Worm (Caenorhabditis elegans) whole organism, L4 larva: Measurements from ENCODE around the gene hrg-1.

ENCODE experiments used
- D1046.2 ChIP-seq: fragments of 200-800 bp; sonication (Bioruptor generic); IDR thresholded peaks from 2 replicates; pipeline ENCODE4 v1.3.6; 2022; ENCODE audit warnings: missing genetic modification characterization, missing compliant biosample characterization
- F10B5.3 ChIP-seq: sonication (generic microtip); optimal IDR thresholded peaks from 2 replicates; lab custom pipeline; 2016; ENCODE audit warnings: mild to moderate bottlenecking, missing genetic modification characterization, missing compliant biosample characterization
- F49E8.2 ChIP-seq: sonication (generic microtip); optimal IDR thresholded peaks from 2 replicates; lab custom pipeline; 2016; ENCODE audit warnings: missing compliant biosample characterization, mild to moderate bottlenecking, missing genetic modification characterization, borderline replicate concordance
- T20F7.1 ChIP-seq: fragments of 200-800 bp; sonication (Bioruptor generic); optimal IDR thresholded peaks from 2 replicates; lab custom pipeline; 2018; ENCODE audit warnings: mild to moderate bottlenecking, missing genetic modification characterization, missing compliant biosample characterization
- Y5F2A.4 ChIP-seq: fragments of 200-800 bp; sonication (Bioruptor generic); optimal IDR thresholded peaks from 2 replicates; lab custom pipeline; 2018; ENCODE audit warnings: mild to moderate bottlenecking, missing genetic modification characterization, missing compliant biosample characterization
- aha-1 ChIP-seq: fragments of 150-350 bp; peaks from one replicate; lab custom pipeline; 2014; ENCODE audit warnings: missing biosample characterization, missing genetic modification characterization
- aly-2 ChIP-seq: sonication (generic microtip); optimal IDR thresholded peaks from 2 replicates; lab custom pipeline; 2018; ENCODE audit warnings: missing biosample characterization, missing genetic modification characterization
- ces-1 ChIP-seq: fragments of 150-350 bp; sonication (generic microtip); optimal IDR thresholded peaks from 4 replicates; lab custom pipeline; 2014; ENCODE audit warnings: missing biosample characterization, missing genetic modification reagents, missing genetic modification characterization
- cey-2 ChIP-seq: sonication (generic microtip); optimal IDR thresholded peaks from 3 replicates; lab custom pipeline; 2017; ENCODE audit warnings: missing genetic modification characterization, mild to moderate bottlenecking, missing compliant biosample characterization, antibody characterized with exemption, borderline replicate concordance; ENCODE audit not compliant: insufficient read depth
- ctbp-1 ChIP-seq: fragments of 200-800 bp; sonication (Bioruptor generic); IDR thresholded peaks from 2 replicates; pipeline ENCODE4 v1.3.6; 2022; ENCODE audit warnings: missing genetic modification reagents, missing genetic modification characterization, missing compliant biosample characterization
- daf-12 ChIP-seq: fragments of 150-350 bp; optimal IDR thresholded peaks from 2 replicates; lab custom pipeline; 2014; ENCODE audit warnings: missing biosample characterization, missing genetic modification reagents, missing genetic modification characterization
- daf-19 ChIP-seq: fragments of 200-800 bp; sonication (Bioruptor generic); conservative IDR thresholded peaks from 2 replicates; pipeline ENCODE4 v1.3.6; 2022; ENCODE audit warnings: missing genetic modification characterization, missing compliant biosample characterization
- daf-8 ChIP-seq: fragments of 200-800 bp; sonication (Bioruptor generic); IDR thresholded peaks from 2 replicates; pipeline ENCODE4 v1.3.6; 2022; ENCODE audit warnings: missing genetic modification characterization, missing compliant biosample characterization
- dmd-6 ChIP-seq: fragments of 200-800 bp; sonication (Bioruptor generic); IDR thresholded peaks from 2 replicates; pipeline ENCODE4 v1.3.6; 2022; ENCODE audit warnings: missing genetic modification reagents, missing genetic modification characterization, missing compliant biosample characterization
- dmd-8 ChIP-seq: fragments of 200-800 bp; sonication (Bioruptor generic); IDR thresholded peaks from 2 replicates; pipeline ENCODE4 v1.3.6; 2022; ENCODE audit warnings: missing genetic modification characterization, missing compliant biosample characterization
- duxl-1 ChIP-seq: sonication (generic microtip); optimal IDR thresholded peaks from 2 replicates; lab custom pipeline; 2016; ENCODE audit warnings: mild to moderate bottlenecking, missing genetic modification characterization, moderate library complexity, missing compliant biosample characterization; ENCODE audit not compliant: poor library complexity
- dve-1 ChIP-seq: sonication (generic microtip); optimal IDR thresholded peaks from 2 replicates; lab custom pipeline; 2017; ENCODE audit warnings: antibody characterized with exemption, mild to moderate bottlenecking, missing genetic modification characterization, missing compliant biosample characterization; ENCODE audit not compliant: insufficient read depth
- egl-27 ChIP-seq: sonication (generic microtip); optimal IDR thresholded peaks from 3 replicates; lab custom pipeline; 2017; ENCODE audit warnings: missing biosample characterization, missing genetic modification reagents, missing genetic modification characterization
- egl-43 ChIP-seq: fragments of 200-800 bp; sonication (Bioruptor generic); IDR thresholded peaks from 2 replicates; pipeline ENCODE4 v1.3.6; 2022; ENCODE audit warnings: missing genetic modification reagents, missing genetic modification characterization, missing compliant biosample characterization
- hmg-1.1 ChIP-seq: fragments of 200-800 bp; sonication (Bioruptor generic); IDR thresholded peaks from 2 replicates; pipeline ENCODE4 v1.3.6; 2022; ENCODE audit warnings: missing genetic modification reagents, missing genetic modification characterization, missing compliant biosample characterization
- jun-1 ChIP-seq: fragments of 150-350 bp; optimal IDR thresholded peaks from 2 replicates; lab custom pipeline; 2014; ENCODE audit warnings: missing biosample characterization, missing genetic modification reagents, missing genetic modification characterization
- lim-7 ChIP-seq: fragments of 200-800 bp; sonication (Bioruptor generic); IDR thresholded peaks from 2 replicates; pipeline ENCODE4 v1.3.6; 2022; ENCODE audit warnings: missing genetic modification characterization, missing compliant biosample characterization
- lin-13 ChIP-seq: fragments of 150-350 bp; optimal IDR thresholded peaks from 2 replicates; lab custom pipeline; 2014; ENCODE audit warnings: missing biosample characterization, missing genetic modification reagents, missing genetic modification characterization
- lin-15B ChIP-seq: fragments of 150-350 bp; sonication (generic microtip); optimal IDR thresholded peaks from 3 replicates; lab custom pipeline; 2014; ENCODE audit warnings: missing biosample characterization, missing genetic modification characterization
- lin-38 ChIP-seq: fragments of 200-800 bp; sonication (Bioruptor generic); IDR thresholded peaks from 2 replicates; pipeline ENCODE4 v1.3.6; 2022; ENCODE audit warnings: missing genetic modification reagents, missing genetic modification characterization, missing compliant biosample characterization
- lsy-2 ChIP-seq, 2 experiments: fragments of 150-350 bp in 1 of 2; sonication (generic microtip) in 1 of 2; optimal IDR thresholded peaks; 2 replicates each; lab custom pipeline; 2014 to 2017; ENCODE audit warnings: missing biosample characterization in 2 of 2, missing genetic modification characterization in 2 of 2
- madf-9 ChIP-seq: fragments of 200-800 bp; sonication (Bioruptor generic); conservative IDR thresholded peaks from 2 replicates; pipeline ENCODE4 v1.3.6; 2022; ENCODE audit warnings: missing genetic modification reagents, missing genetic modification characterization, missing compliant biosample characterization
- mep-1 ChIP-seq: fragments of 150-350 bp; sonication (generic microtip); optimal IDR thresholded peaks from 3 replicates; lab custom pipeline; 2014; ENCODE audit warnings: missing biosample characterization, missing genetic modification characterization
- mes-2 ChIP-seq: sonication (generic microtip); optimal IDR thresholded peaks from 2 replicates; lab custom pipeline; 2016; ENCODE audit warnings: missing genotype, mild to moderate bottlenecking, missing genetic modification characterization, missing compliant biosample characterization; ENCODE audit not compliant: poor library complexity, severe bottlenecking
- nhr-10 ChIP-seq: fragments of 150-350 bp; optimal IDR thresholded peaks from 2 replicates; lab custom pipeline; 2014; ENCODE audit warnings: missing biosample characterization, missing genetic modification characterization
- nhr-102 ChIP-seq: sonication (generic microtip); optimal IDR thresholded peaks from 2 replicates; lab custom pipeline; 2016; ENCODE audit warnings: mild to moderate bottlenecking, missing genetic modification characterization, moderate library complexity, missing compliant biosample characterization
- nhr-25 ChIP-seq: sonication (generic microtip); optimal IDR thresholded peaks from 2 replicates; lab custom pipeline; 2017; ENCODE audit warnings: missing genetic modification characterization, mild to moderate bottlenecking, missing compliant biosample characterization, antibody characterized with exemption, moderate library complexity, borderline replicate concordance; ENCODE audit not compliant: insufficient read depth
- nhr-48 ChIP-seq: sonication (generic microtip); optimal IDR thresholded peaks from 2 replicates; lab custom pipeline; 2016; ENCODE audit warnings: mild to moderate bottlenecking, missing genetic modification characterization, missing compliant biosample characterization
- nhr-76 ChIP-seq: fragments of 150-350 bp; optimal IDR thresholded peaks from 2 replicates; lab custom pipeline; 2014; ENCODE audit warnings: missing biosample characterization, missing genetic modification characterization
- php-3 ChIP-seq: fragments of 200-800 bp; sonication (Bioruptor generic); IDR thresholded peaks from 2 replicates; pipeline ENCODE4 v1.3.6; 2022; ENCODE audit warnings: missing genetic modification reagents, missing genetic modification characterization, missing compliant biosample characterization
- rbr-2 ChIP-seq: sonication (generic microtip); optimal IDR thresholded peaks from 2 replicates; lab custom pipeline; 2016; ENCODE audit warnings: missing genotype, missing genetic modification characterization, missing compliant biosample characterization
- sdz-12 ChIP-seq: fragments of 200-800 bp; sonication (Bioruptor generic); optimal IDR thresholded peaks from 2 replicates; lab custom pipeline; 2018; ENCODE audit warnings: mild to moderate bottlenecking, missing genetic modification characterization, missing compliant biosample characterization
- skn-1 ChIP-seq: fragments of 150-350 bp; optimal IDR thresholded peaks from 2 replicates; lab custom pipeline; 2014; ENCODE audit warnings: missing biosample characterization, missing genetic modification characterization
- snpc-1.2 ChIP-seq: fragments of 200-800 bp; sonication (Bioruptor generic); IDR thresholded peaks from 2 replicates; pipeline ENCODE4 v1.3.6; 2022; ENCODE audit warnings: missing genetic modification reagents, missing genetic modification characterization, missing compliant biosample characterization
- snpc-4 ChIP-seq: fragments of 150-350 bp; optimal IDR thresholded peaks from 2 replicates; lab custom pipeline; 2014; ENCODE audit warnings: missing biosample characterization, missing genetic modification characterization
- unc-62 ChIP-seq, 3 experiments: fragments of 150-350 bp in 1 of 3; sonication (generic microtip); optimal IDR thresholded peaks in 2 of 3; peaks in 1 of 3; 1 replicate in 1 of 3; 2 replicates in 2 of 3; lab custom pipeline; 2014 to 2017; ENCODE audit warnings: missing biosample characterization in 3 of 3, missing genetic modification characterization in 3 of 3, missing genetic modification reagents in 3 of 3, missing genotype in 1 of 3
- zfp-2 ChIP-seq: sonication (generic microtip); optimal IDR thresholded peaks from 2 replicates; lab custom pipeline; 2016; ENCODE audit warnings: mild to moderate bottlenecking, missing genetic modification characterization, missing compliant biosample characterization
- zip-11 ChIP-seq: fragments of 200-800 bp; sonication (Bioruptor generic); IDR thresholded peaks from 2 replicates; pipeline ENCODE4 v1.3.6; 2022; ENCODE audit warnings: missing genetic modification characterization, missing compliant biosample characterization
- zip-2 ChIP-seq: fragments of 150-350 bp; optimal IDR thresholded peaks from 2 replicates; lab custom pipeline; 2014; ENCODE audit warnings: missing biosample characterization, missing genetic modification characterization
- ztf-7 ChIP-seq: fragments of 150-350 bp; optimal IDR thresholded peaks from 2 replicates; lab custom pipeline; 2014; ENCODE audit warnings: missing biosample characterization, missing genetic modification characterization

hrg-1 gene

ce11 chrX:4007724-4008123 lies 8.3 kb downstream of the hrg-1 start (continued):
- no peak for TF ChIP-seq dmd-8 (GFP tag; lab: Robert Waterston, UW)
- no peak for TF ChIP-seq egl-43
- TF ChIP-seq zfp-2 (tag; lab: Kevin White, UChicago): no peak
- TF ChIP-seq dmd-6 (GFP tag; lab: Robert Waterston, UW): peak; percentile 90
- no peak for TF ChIP-seq hmg-1.1
- TF ChIP-seq nhr-76: no peak
- peak in 1 of 2 experiments; percentile 59 for TF ChIP-seq lsy-2 (tag; optimal IDR thresholded peaks at IDR 0.05; lab: Kevin White, UChicago)
- no peak for TF ChIP-seq D1046.2 (GFP tag; lab: Robert Waterston, UW)
- no peak for TF ChIP-seq skn-1 (tag; lab: Kevin White, UChicago)
- no peak for TF ChIP-seq daf-12 (tag; lab: Kevin White, UChicago)
- peak; percentile 69 for TF ChIP-seq php-3 (GFP tag; lab: Robert Waterston, UW)
- TF ChIP-seq egl-27 (tag; lab: Kevin White, UChicago): no peak
- TF ChIP-seq daf-19 (GFP tag; lab: Robert Waterston, UW): no peak
- TF ChIP-seq cey-2 (tag; lab: Kevin White, UChicago): peak; percentile 57
- no peak for TF ChIP-seq zip-2 (tag; lab: Kevin White, UChicago)
- TF ChIP-seq ztf-7 (tag; lab: Kevin White, UChicago): peak; percentile 98
- TF ChIP-seq F49E8.2 (tag; lab: Kevin White, UChicago): no peak
- peak; percentile 96 for TF ChIP-seq dve-1 (tag; lab: Kevin White, UChicago)
- TF ChIP-seq jun-1: no peak
- TF ChIP-seq nhr-102 (tag; lab: Kevin White, UChicago): peak; percentile 85
- no peak for TF ChIP-seq snpc-1.2
- TF ChIP-seq daf-8 (GFP tag; lab: Robert Waterston, UW): no peak
- TF ChIP-seq mes-2 (tag; lab: Kevin White, UChicago): peak; percentile 64
- no peak for TF ChIP-seq nhr-25
- TF ChIP-seq sdz-12 (GFP tag; lab: Kevin White, UChicago): no peak
- no peak for TF ChIP-seq lin-38
- TF ChIP-seq mep-1 (tag; lab: Kevin White, UChicago): peak; percentile 91
- no peak for TF ChIP-seq zip-11
- no peak for TF ChIP-seq snpc-4 (tag; lab: Kevin White, UChicago)
- TF ChIP-seq lin-15B (tag; lab: Kevin White, UChicago): no peak
- TF ChIP-seq aly-2 (tag; lab: Kevin White, UChicago): no peak
- TF ChIP-seq F10B5.3: no peak
- no peak for TF ChIP-seq lim-7
- peak; percentile 61 for TF ChIP-seq nhr-10
- TF ChIP-seq duxl-1 (tag; lab: Kevin White, UChicago): peak; percentile 55
- TF ChIP-seq unc-62 (GFP tag; optimal IDR thresholded peaks at IDR 0.05 in 1 of 2; lab: Kevin White, UChicago): peak in 1 of 2 experiments; percentile 38
- no peak for TF ChIP-seq unc-62 (tag; optimal IDR thresholded peaks at IDR 0.05; lab: Kevin White, UChicago)
- peak; percentile 89 for TF ChIP-seq aha-1 (tag; lab: Kevin White, UChicago)
- peak; percentile 76 for TF ChIP-seq T20F7.1
- no peak for TF ChIP-seq ctbp-1
- no peak for TF ChIP-seq ces-1 (GFP tag; lab: Kevin White, UChicago)
- TF ChIP-seq madf-9 (GFP tag; lab: Robert Waterston, UW): no peak
- TF ChIP-seq Y5F2A.4 (GFP tag; lab: Kevin White, UChicago): no peak
- TF ChIP-seq rbr-2: no peak
- TF ChIP-seq lin-13 (GFP tag; lab: Kevin White, UChicago): peak; percentile 69
- TF ChIP-seq nhr-48 (tag; lab: Kevin White, UChicago): peak; percentile 78
